Worm (Caenorhabditis elegans) whole organism, mixed stage, embryonic: ENCODE data around the gene atg-18.

Experiments
- M03D4.4 ChIP-seq: sonication (generic microtip); optimal IDR thresholded peaks from 2 replicates; lab custom pipeline; 2017; ENCODE audit warnings: mild to moderate bottlenecking, missing genetic modification characterization, missing compliant biosample characterization
- bed-3 ChIP-seq: fragments of 200-800 bp; sonication (Bioruptor generic); optimal IDR thresholded peaks from 3 replicates; lab custom pipeline; 2018; ENCODE audit warnings: mild to moderate bottlenecking, missing genetic modification characterization, moderate library complexity, missing compliant biosample characterization
- blmp-1 ChIP-seq: fragments of 150-350 bp; optimal IDR thresholded peaks from 2 replicates; lab custom pipeline; 2014; ENCODE audit warnings: missing biosample characterization, missing genetic modification characterization
- ceh-39 ChIP-seq: fragments of 150-350 bp; optimal IDR thresholded peaks from 2 replicates; lab custom pipeline; 2014; ENCODE audit warnings: missing biosample characterization, missing genetic modification characterization
- ceh-43 ChIP-seq: fragments of 200-800 bp; sonication (Bioruptor generic); optimal IDR thresholded peaks from 2 replicates; lab custom pipeline; 2018; ENCODE audit warnings: mild to moderate bottlenecking, missing genetic modification characterization, moderate library complexity, missing compliant biosample characterization
- ceh-83 ChIP-seq: fragments of 200-800 bp; sonication (Bioruptor generic); optimal IDR thresholded peaks from 2 replicates; lab custom pipeline; 2018; ENCODE audit warnings: mild to moderate bottlenecking, missing genetic modification characterization, missing compliant biosample characterization
- ces-1 ChIP-seq: fragments of 150-350 bp; optimal IDR thresholded peaks from 2 replicates; lab custom pipeline; 2014; ENCODE audit warnings: missing biosample characterization, missing genetic modification reagents, missing genetic modification characterization
- cnd-1 ChIP-seq: fragments of 200-800 bp; sonication (Bioruptor generic); optimal IDR thresholded peaks from 2 replicates; lab custom pipeline; 2018; ENCODE audit warnings: mild to moderate bottlenecking, missing genetic modification characterization, missing compliant biosample characterization
- drap-1 ChIP-seq: fragments of 200-800 bp; sonication (Bioruptor generic); optimal IDR thresholded peaks from 3 replicates; lab custom pipeline; 2018; ENCODE audit warnings: mild to moderate bottlenecking, missing genetic modification characterization, missing compliant biosample characterization
- elt-1 ChIP-seq: sonication (generic microtip); optimal IDR thresholded peaks from 2 replicates; lab custom pipeline; 2017; ENCODE audit warnings: missing genetic modification characterization, mild to moderate bottlenecking, missing compliant biosample characterization, antibody characterized with exemption, moderate library complexity, borderline replicate concordance; ENCODE audit not compliant: insufficient read depth
- elt-3 ChIP-seq: fragments of 150-350 bp; optimal IDR thresholded peaks from 2 replicates; lab custom pipeline; 2014; ENCODE audit warnings: missing biosample characterization, missing genetic modification characterization
- flh-1 ChIP-seq: fragments of 200-800 bp; sonication (Bioruptor generic); optimal IDR thresholded peaks from 2 replicates; lab custom pipeline; 2018; ENCODE audit warnings: mild to moderate bottlenecking, missing genetic modification characterization, moderate library complexity, missing compliant biosample characterization
- ham-2 ChIP-seq: fragments of 200-800 bp; sonication (Bioruptor generic); optimal IDR thresholded peaks from 2 replicates; lab custom pipeline; 2018; ENCODE audit warnings: mild to moderate bottlenecking, missing genetic modification characterization, missing compliant biosample characterization
- lin-32 ChIP-seq: fragments of 200-800 bp; sonication (Bioruptor generic); optimal IDR thresholded peaks from 2 replicates; lab custom pipeline; 2018; ENCODE audit warnings: mild to moderate bottlenecking, missing genetic modification characterization, missing compliant biosample characterization
- mab-5 ChIP-seq: fragments of 150-350 bp; optimal IDR thresholded peaks from 2 replicates; lab custom pipeline; 2014; ENCODE audit warnings: missing biosample characterization, missing genetic modification characterization
- mep-1 ChIP-seq: fragments of 150-350 bp; optimal IDR thresholded peaks from 2 replicates; lab custom pipeline; 2017; ENCODE audit warnings: missing biosample characterization, missing genetic modification reagents, missing genetic modification characterization, inconsistent platforms
- mls-2 ChIP-seq: sonication (generic microtip); optimal IDR thresholded peaks from 2 replicates; lab custom pipeline; 2016; ENCODE audit warnings: mild to moderate bottlenecking, missing genetic modification characterization, moderate library complexity, missing compliant biosample characterization
- nhr-12 ChIP-seq: fragments of 150-350 bp; optimal IDR thresholded peaks from 2 replicates; lab custom pipeline; 2014; ENCODE audit warnings: missing biosample characterization, missing genetic modification characterization
- nhr-2 ChIP-seq: fragments of 150-350 bp; optimal IDR thresholded peaks from 2 replicates; lab custom pipeline; 2014; ENCODE audit warnings: missing biosample characterization, missing genetic modification characterization
- nhr-237 ChIP-seq: fragments of 150-350 bp; optimal IDR thresholded peaks from 2 replicates; lab custom pipeline; 2014; ENCODE audit warnings: missing biosample characterization, missing genetic modification characterization
- nhr-28 ChIP-seq: fragments of 150-350 bp; optimal IDR thresholded peaks from 2 replicates; lab custom pipeline; 2014; ENCODE audit warnings: missing biosample characterization, missing genetic modification characterization
- pha-4 ChIP-seq: fragments of 150-350 bp; optimal IDR thresholded peaks from 2 replicates; lab custom pipeline; 2018; ENCODE audit warnings: missing biosample characterization, missing genetic modification reagents, missing genetic modification characterization
- sem-2 ChIP-seq: fragments of 200-800 bp; sonication (Bioruptor generic); optimal IDR thresholded peaks from 2 replicates; lab custom pipeline; 2018; ENCODE audit warnings: mild to moderate bottlenecking, missing genetic modification characterization, missing compliant biosample characterization
- snpc-4 ChIP-seq: fragments of 150-350 bp; optimal IDR thresholded peaks from 2 replicates; lab custom pipeline; 2014; ENCODE audit warnings: missing biosample characterization, missing genetic modification characterization
- sptf-1 ChIP-seq: sonication (generic microtip); optimal IDR thresholded peaks from 2 replicates; lab custom pipeline; 2017; ENCODE audit warnings: mild to moderate bottlenecking, missing genetic modification characterization, moderate library complexity, missing compliant biosample characterization
- tbx-8 ChIP-seq: fragments of 200-800 bp; sonication (Bioruptor generic); optimal IDR thresholded peaks from 2 replicates; lab custom pipeline; 2018; ENCODE audit warnings: mild to moderate bottlenecking, missing genetic modification characterization, moderate library complexity, missing compliant biosample characterization
- unc-120 ChIP-seq: sonication (generic microtip); optimal IDR thresholded peaks from 2 replicates; lab custom pipeline; 2017; ENCODE audit warnings: missing genetic modification characterization, missing compliant biosample characterization; ENCODE audit not compliant: poor library complexity, severe bottlenecking
- unc-39 ChIP-seq: fragments of 150-350 bp; optimal IDR thresholded peaks from 2 replicates; lab custom pipeline; 2014; ENCODE audit warnings: missing biosample characterization, missing genetic modification characterization
- unc-62 ChIP-seq: fragments of 150-350 bp; optimal IDR thresholded peaks from 2 replicates; lab custom pipeline; 2014; ENCODE audit warnings: missing biosample characterization, missing genetic modification reagents, missing genetic modification characterization
- zip-8 ChIP-seq: fragments of 150-350 bp; optimal IDR thresholded peaks from 2 replicates; lab custom pipeline; 2014; ENCODE audit warnings: missing biosample characterization, missing genetic modification characterization
- ztf-11 ChIP-seq: fragments of 150-350 bp; optimal IDR thresholded peaks from 2 replicates; lab custom pipeline; 2014; ENCODE audit warnings: missing biosample characterization, missing genetic modification characterization

atg-18 gene

ce11 chrV:8663023-8663422 is 31.9 kb upstream of the atg-18 start:
- no peak for TF ChIP-seq nhr-237
- TF ChIP-seq zip-8 (tag; lab: Kevin White, UChicago): no peak
- TF ChIP-seq snpc-4 (tag; lab: Kevin White, UChicago): no peak
- no peak for TF ChIP-seq mls-2 (tag; lab: Kevin White, UChicago)
- no peak for TF ChIP-seq cnd-1 (tag; lab: Kevin White, UChicago)
- TF ChIP-seq blmp-1 (tag; lab: Kevin White, UChicago): no peak
- no peak for TF ChIP-seq ceh-43 (GFP tag; lab: Kevin White, UChicago)
- TF ChIP-seq unc-39 (tag; lab: Kevin White, UChicago): no peak
- no peak for TF ChIP-seq drap-1 (GFP tag; lab: Kevin White, UChicago)
- no peak for TF ChIP-seq pha-4 (tag; lab: Kevin White, UChicago)
- no peak for TF ChIP-seq mab-5 (tag; lab: Kevin White, UChicago)
- no peak for TF ChIP-seq elt-3 (tag; lab: Kevin White, UChicago)
- no peak for TF ChIP-seq nhr-2 (tag; lab: Kevin White, UChicago)
- TF ChIP-seq unc-120 (tag; lab: Kevin White, UChicago): no peak
- no peak for TF ChIP-seq sptf-1 (tag; lab: Kevin White, UChicago)

- TF ChIP-seq nhr-28 (tag; lab: Kevin White, UChicago) (no peak), ceh-39 (no peak), ceh-43 (GFP tag; lab: Kevin White, UChicago) (no peak), pha-4 (tag; lab: Kevin White, UChicago) (no peak), unc-39 (tag; lab: Kevin White, UChicago) (no peak), elt-3 (tag; lab: Kevin White, UChicago) (no peak), mep-1 (tag; lab: Kevin White, UChicago) (no peak), ztf-11 (tag; lab: Kevin White, UChicago) (no peak), flh-1 (no peak), tbx-8 (GFP tag; lab: Kevin White, UChicago) (no peak), elt-1 (tag; lab: Kevin White, UChicago) (no peak), ces-1 (GFP tag; lab: Kevin White, UChicago) (no peak), nhr-2 (tag; lab: Kevin White, UChicago) (no peak), ceh-83 (GFP tag; lab: Kevin White, UChicago) (no peak), blmp-1 (tag; lab: Kevin White, UChicago) (no peak), nhr-12 (tag; lab: Kevin White, UChicago) (no peak), ham-2 (no peak), lin-32 (GFP tag; lab: Kevin White, UChicago) (no peak)
These were observed 31.2 kb upstream of the atg-18 start for ce11 chrV:8662056-8663006.

- peak; percentile 60 for TF ChIP-seq elt-1 (tag; lab: Kevin White, UChicago)
- no peak for TF ChIP-seq sem-2 (GFP tag; lab: Kevin White, UChicago)
These were observed 30.3 kb upstream of the atg-18 start for ce11 chrV:8661241-8661954.

- TF ChIP-seq ceh-43 (GFP tag; lab: Kevin White, UChicago) (no peak), mls-2 (tag; lab: Kevin White, UChicago) (no peak), ham-2 (peak; percentile 59), ceh-39 (no peak), M03D4.4 (tag; lab: Kevin White, UChicago) (no peak), unc-62 (GFP tag; lab: Kevin White, UChicago) (peak; percentile 32), elt-1 (tag; lab: Kevin White, UChicago) (peak; percentile 96), unc-120 (tag; lab: Kevin White, UChicago) (no peak), bed-3 (GFP tag; lab: Kevin White, UChicago) (no peak), pha-4 (tag; lab: Kevin White, UChicago) (no peak), zip-8 (tag; lab: Kevin White, UChicago) (no peak), tbx-8 (GFP tag; lab: Kevin White, UChicago) (no peak)
These were observed 29.3 kb upstream of the atg-18 start for ce11 chrV:8660475-8660874.
